Fruit fly (Drosophila melanogaster): Measurements from ENCODE around the gene MagR.

MagR gene

dm6 chrX:15703720-15704206, 30.3 kb upstream of the MagR start, which contains the start of the genes Pis and Hap40 (continued):
- TF ChIP-seq dati (GFP tag; IDR thresholded peaks at IDR 0.05), result no peak
- peak; percentile 17; the same call in 1 of the 2 replicates for TF ChIP-seq E2f1 (GFP tag; IDR thresholded peaks at IDR 0.05)
- TF ChIP-seq tio (GFP tag; optimal IDR thresholded peaks at IDR 0.05), result no peak
- peak; percentile 63 for TF ChIP-seq Max (GFP tag; optimal IDR thresholded peaks at IDR 0.05)
- TF ChIP-seq lbe (GFP tag; optimal IDR thresholded peaks at IDR 0.05), result peak; percentile 7
- TF ChIP-seq CG7963 (GFP tag; IDR thresholded peaks at IDR 0.05; ENCODE audit: partially characterized antibody), result no peak
- 0 out of 3 replicates have a peak, but pooled peaks have one; percentile 32 for TF ChIP-seq ci (GFP tag; IDR thresholded peaks at IDR 0.05)
- no peak for TF ChIP-seq unc-4 (GFP tag; IDR thresholded peaks at IDR 0.05; ENCODE audit: partially characterized antibody)
- no peak for TF ChIP-seq ac (GFP tag; optimal IDR thresholded peaks at IDR 0.05)
- TF ChIP-seq CG10147 (GFP tag; optimal IDR thresholded peaks at IDR 0.05), result peak; percentile 66
- no peak for TF ChIP-seq CG16863 (GFP tag; optimal IDR thresholded peaks at IDR 0.05)
- no peak for TF ChIP-seq wek (GFP tag; optimal IDR thresholded peaks at IDR 0.05)
- TF ChIP-seq CG13287 (GFP tag; IDR thresholded peaks at IDR 0.05; ENCODE audit: partially characterized antibody), result no peak
- no peak for TF ChIP-seq Lim3 (GFP tag; IDR thresholded peaks at IDR 0.05)
- TF ChIP-seq Camta (GFP tag; optimal IDR thresholded peaks at IDR 0.05), result peak; percentile 50
- TF ChIP-seq CG15073 (GFP tag; optimal IDR thresholded peaks at IDR 0.05), result no peak
- 0 out of 2 replicates have a peak, but pooled peaks have one; percentile 24 for TF ChIP-seq Adf1 (GFP tag; IDR thresholded peaks at IDR 0.05)
- no peak for TF ChIP-seq Mes4 (GFP tag; optimal IDR thresholded peaks at IDR 0.05)
- peak; percentile 93 for TF ChIP-seq row (GFP tag; IDR thresholded peaks at IDR 0.05)
- no peak for TF ChIP-seq toy (GFP tag; IDR thresholded peaks at IDR 0.05)
- TF ChIP-seq chn (GFP tag; optimal IDR thresholded peaks at IDR 0.05), result peak; percentile 69
- TF ChIP-seq CG14860 (GFP tag; IDR thresholded peaks at IDR 0.05; ENCODE audit: partially characterized antibody), result no peak
- no peak for TF ChIP-seq fd64A (GFP tag; optimal IDR thresholded peaks at IDR 0.05)
- TF ChIP-seq Hmx (GFP tag; optimal IDR thresholded peaks at IDR 0.05), result peak; percentile 3
- peak in 1 of 2 experiments; percentile 49 for TF ChIP-seq insv (GFP tag; optimal IDR thresholded peaks at IDR 0.05)
- TF ChIP-seq Hr78 (GFP tag; optimal IDR thresholded peaks at IDR 0.05), result peak in 1 of 2 experiments; percentile 38
- no peak for TF ChIP-seq CG10565 (GFP tag; optimal IDR thresholded peaks at IDR 0.05)
- TF ChIP-seq YL-1 (GFP tag; optimal IDR thresholded peaks at IDR 0.05), result peak; percentile 36
- no peak for TF ChIP-seq z (GFP tag; IDR thresholded peaks at IDR 0.05)
- peak; percentile 56 for TF ChIP-seq CG4424 (GFP tag; optimal IDR thresholded peaks at IDR 0.05)
- peak; percentile 64 for TF ChIP-seq HHEX (GFP tag; optimal IDR thresholded peaks at IDR 0.05)
- no peak for TF ChIP-seq lov (optimal IDR thresholded peaks at IDR 0.05)
- no peak for TF ChIP-seq lov (GFP tag; IDR thresholded peaks at IDR 0.05)
- TF ChIP-seq ERR (GFP tag; optimal IDR thresholded peaks at IDR 0.05), result no peak
- TF ChIP-seq CG3163 (GFP tag; optimal IDR thresholded peaks at IDR 0.05), result no peak
- TF ChIP-seq Dek (tag; optimal IDR thresholded peaks at IDR 0.05), result peak; percentile 70
- peak; percentile 61 for TF ChIP-seq Mad (GFP tag; optimal IDR thresholded peaks at IDR 0.05)
- no peak for TF ChIP-seq nerfin-2 (GFP tag; IDR thresholded peaks at IDR 0.05; ENCODE audit: partially characterized antibody)
- no peak for TF ChIP-seq CG4282 (GFP tag; optimal IDR thresholded peaks at IDR 0.05)
- no peak for TF ChIP-seq Bdp1 (GFP tag; optimal IDR thresholded peaks at IDR 0.05)
- TF ChIP-seq CG18476 (GFP tag; optimal IDR thresholded peaks at IDR 0.05), result peak; percentile 48
- TF ChIP-seq CG17612 (GFP tag; IDR thresholded peaks at IDR 0.05), result no peak
- no peak for TF ChIP-seq prd (optimal IDR thresholded peaks at IDR 0.05)
- TF ChIP-seq prd (GFP tag; IDR thresholded peaks at IDR 0.05), result peak; percentile 81
- no peak for TF ChIP-seq grn (GFP tag; optimal IDR thresholded peaks at IDR 0.05)
- peak; percentile 18 for TF ChIP-seq Myb (GFP tag; optimal IDR thresholded peaks at IDR 0.05)
- peak; percentile 75 for TF ChIP-seq CG31441 (GFP tag; IDR thresholded peaks at IDR 0.05)
- peak; percentile 48 for TF ChIP-seq CG17385 (GFP tag; optimal IDR thresholded peaks at IDR 0.05)
- TF ChIP-seq zf30C (GFP tag; optimal IDR thresholded peaks at IDR 0.05), result peak; percentile 0
- TF ChIP-seq BEAF-32 (GFP tag; optimal IDR thresholded peaks at IDR 0.05), result peak; percentile 56
- TF ChIP-seq CG12744 (GFP tag; optimal IDR thresholded peaks at IDR 0.05), result peak; percentile 6

Data from whole organism, embryonic.